Worm (Caenorhabditis elegans) whole organism, late embryonic: ENCODE results near the gene T23B5.3.

ENCODE experiments used
- ama-1 ChIP-seq: fragments of 150-350 bp; optimal IDR thresholded peaks from 2 replicates; lab custom pipeline; 2014
- ceh-14 ChIP-seq: sonication (generic microtip); optimal IDR thresholded peaks from 2 replicates; lab custom pipeline; 2016; ENCODE audit warnings: missing genotype, missing genetic modification characterization, missing compliant biosample characterization
- ceh-22 ChIP-seq: sonication (generic microtip); optimal IDR thresholded peaks from 2 replicates; lab custom pipeline; 2017; ENCODE audit warnings: missing biosample characterization, missing genetic modification characterization
- hlh-30 ChIP-seq: sonication (generic microtip); optimal IDR thresholded peaks from 2 replicates; lab custom pipeline; 2017; ENCODE audit warnings: antibody characterized with exemption, missing genetic modification characterization, missing compliant biosample characterization; ENCODE audit not compliant: insufficient read depth
- madf-2 ChIP-seq: sonication (generic microtip); optimal IDR thresholded peaks from 2 replicates; lab custom pipeline; 2017; ENCODE audit warnings: missing genetic modification characterization, missing compliant biosample characterization
- nhr-11 ChIP-seq: fragments of 150-350 bp; optimal IDR thresholded peaks from 2 replicates; lab custom pipeline; 2014; ENCODE audit warnings: missing biosample characterization, missing genetic modification characterization
- pag-3 ChIP-seq: sonication (generic microtip); optimal IDR thresholded peaks from 2 replicates; lab custom pipeline; 2016; ENCODE audit warnings: missing compliant biosample characterization, missing genetic modification characterization, borderline replicate concordance
- pha-4 ChIP-seq: fragments of 150-350 bp; optimal IDR thresholded peaks from 2 replicates; lab custom pipeline; 2018; ENCODE audit warnings: missing biosample characterization, missing genetic modification reagents, missing genetic modification characterization
- syd-9 ChIP-seq: sonication (generic microtip); optimal IDR thresholded peaks from 2 replicates; lab custom pipeline; 2016; ENCODE audit warnings: mild to moderate bottlenecking, missing genetic modification characterization, moderate library complexity, missing compliant biosample characterization

DNA sequence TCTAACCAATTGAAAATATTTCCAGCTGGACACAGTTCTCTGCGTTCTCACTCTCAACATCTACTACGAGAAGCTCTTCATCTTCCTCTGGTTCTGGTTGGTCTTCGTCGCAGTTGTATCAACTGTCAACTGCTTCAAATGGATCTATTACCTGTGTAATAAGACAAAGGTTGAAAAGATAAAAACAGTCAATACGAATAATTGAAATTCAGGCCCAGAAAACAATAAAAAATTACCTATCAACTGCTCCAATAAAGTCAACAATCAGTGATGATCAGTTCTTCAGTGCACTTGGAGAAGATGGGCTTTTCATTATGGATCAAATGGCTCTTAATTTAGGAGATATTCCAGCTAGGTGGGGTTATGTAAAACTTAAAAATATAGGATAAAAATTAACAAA lies 60.3 kb downstream of the T23B5.3 start:
- no peak for TF ChIP-seq nhr-11 (tag; lab: Kevin White, UChicago)
- TF ChIP-seq ama-1, result no peak
- TF ChIP-seq syd-9 (tag; lab: Kevin White, UChicago), result no peak
- no peak for TF ChIP-seq ceh-14 (tag; lab: Kevin White, UChicago)
- TF ChIP-seq madf-2 (tag; lab: Kevin White, UChicago), result no peak
- TF ChIP-seq pag-3 (tag; lab: Kevin White, UChicago), result no peak
- no peak for TF ChIP-seq ceh-22
- TF ChIP-seq hlh-30 (tag; lab: Kevin White, UChicago), result no peak
- TF ChIP-seq pha-4 (tag; lab: Kevin White, UChicago), result no peak
